Worm (Caenorhabditis elegans): Measurements from ENCODE around the gene nhr-84.

- TF ChIP-seq lin-15B (tag; optimal IDR thresholded peaks at IDR 0.05) (no peak), tlp-1 (tag; optimal IDR thresholded peaks at IDR 0.05) (no peak), xbp-1 (tag; optimal IDR thresholded peaks at IDR 0.05) (no peak), nhr-12 (tag; optimal IDR thresholded peaks at IDR 0.05) (no peak), aly-2 (tag; optimal IDR thresholded peaks at IDR 0.05) (no peak), nhr-237 (tag; optimal IDR thresholded peaks at IDR 0.05) (no peak), unc-62 (GFP tag; optimal IDR thresholded peaks at IDR 0.05) (no peak), egl-13 (tag; optimal IDR thresholded peaks at IDR 0.05) (no peak), elt-3 (tag; optimal IDR thresholded peaks at IDR 0.05) (no peak), ama-1 (optimal IDR thresholded peaks at IDR 0.05) (no peak), nhr-84 (tag; optimal IDR thresholded peaks at IDR 0.05) (no peak), pqm-1 (tag; optimal IDR thresholded peaks at IDR 0.05) (no peak)
Observed at ce11 chrV:15865839-15866238, 13.6 kb downstream of the nhr-84 start, which contains the start of gene srh-293.

All from whole organism, L1 larva.